Fruit fly (Drosophila melanogaster) whole organism, embryonic: ENCODE results near the gene PH4alphaEFB.

Experiments used
- Abd-B ChIP-seq: fragments of 200-800 bp; sonication (Bioruptor generic); optimal IDR thresholded peaks from 2 replicates; lab custom pipeline; 2018; ENCODE audit warnings: missing biosample characterization, mild to moderate bottlenecking, missing genetic modification characterization, moderate library complexity
- BEAF-32 ChIP-seq: fragments of 200-800 bp; sonication (Bioruptor generic); optimal IDR thresholded peaks from 3 replicates; lab custom pipeline; 2017; ENCODE audit warnings: missing biosample characterization, missing genetic modification characterization, mild to moderate bottlenecking, moderate library complexity, missing genetic modification reagents
- CG13296 ChIP-seq: fragments of 200-800 bp; sonication (Bioruptor generic); optimal IDR thresholded peaks from 3 replicates; lab custom pipeline; 2018; ENCODE audit warnings: missing biosample characterization, mild to moderate bottlenecking, missing genetic modification characterization
- CG14014 ChIP-seq: fragments of 200-800 bp; sonication (Bioruptor generic); IDR thresholded peaks from 2 replicates; pipeline ENCODE4 v1.3.6; 2022; ENCODE audit warnings: missing biosample characterization, missing genetic modification characterization
- CG14441 ChIP-seq: fragments of 200-800 bp; sonication (Bioruptor generic); IDR thresholded peaks from 2 replicates; pipeline ENCODE4 v1.3.6; 2022; ENCODE audit warnings: missing biosample characterization, missing genetic modification characterization
- CG16815 ChIP-seq: fragments of 200-800 bp; sonication (Bioruptor generic); optimal IDR thresholded peaks from 3 replicates; lab custom pipeline; 2017; ENCODE audit warnings: missing biosample characterization, mild to moderate bottlenecking, missing genetic modification characterization
- CG18262 ChIP-seq: fragments of 200-800 bp; optimal IDR thresholded peaks from 3 replicates; lab custom pipeline; 2019; ENCODE audit warnings: missing biosample characterization, mild to moderate bottlenecking, missing genetic modification characterization, moderate library complexity
- CG3995 ChIP-seq: fragments of 200-800 bp; sonication (Bioruptor generic); optimal IDR thresholded peaks from 3 replicates; lab custom pipeline; 2016; ENCODE audit warnings: missing biosample characterization, missing genetic modification characterization
- CG6765 ChIP-seq: fragments of 200-800 bp; sonication (Bioruptor generic); optimal IDR thresholded peaks from 3 replicates; lab custom pipeline; 2017; ENCODE audit warnings: missing biosample characterization, mild to moderate bottlenecking, missing genetic modification characterization
- CG7745 ChIP-seq: fragments of 200-800 bp; sonication (Bioruptor generic); optimal IDR thresholded peaks from 2 replicates; lab custom pipeline; 2018; ENCODE audit warnings: missing biosample characterization, mild to moderate bottlenecking, missing genetic modification characterization, moderate library complexity
- CG9215 ChIP-seq: fragments of 200-800 bp; sonication (Bioruptor generic); IDR thresholded peaks from 2 replicates; pipeline ENCODE4 v1.3.6; 2022; ENCODE audit warnings: missing biosample characterization, missing genetic modification characterization
- CG9817 ChIP-seq: fragments of 200-800 bp; sonication (Bioruptor generic); optimal IDR thresholded peaks from 2 replicates; lab custom pipeline; 2018; ENCODE audit warnings: missing biosample characterization, mild to moderate bottlenecking, missing genetic modification characterization, moderate library complexity
- Deaf1 ChIP-seq: fragments of 200-800 bp; optimal IDR thresholded peaks from 3 replicates; lab custom pipeline; 2019; ENCODE audit warnings: missing biosample characterization, mild to moderate bottlenecking, missing genetic modification characterization, moderate library complexity
- Ets65A ChIP-seq: fragments of 200-800 bp; sonication (Bioruptor generic); peaks from one replicate; lab custom pipeline; 2016; ENCODE audit warnings: missing biosample characterization, missing genetic modification characterization
- Gsc ChIP-seq: fragments of 200-800 bp; sonication (Bioruptor generic); IDR thresholded peaks from 2 replicates; pipeline ENCODE4 v1.3.6; 2022; ENCODE audit warnings: missing biosample characterization, missing genetic modification characterization
- HHEX ChIP-seq: fragments of 200-800 bp; sonication (Bioruptor generic); optimal IDR thresholded peaks from 3 replicates; lab custom pipeline; 2017; ENCODE audit warnings: missing biosample characterization, mild to moderate bottlenecking, missing genetic modification characterization, missing genetic modification reagents
- Hr3 ChIP-seq: fragments of 200-800 bp; sonication (Bioruptor generic); optimal IDR thresholded peaks from 3 replicates; lab custom pipeline; 2016; ENCODE audit warnings: missing biosample characterization, missing genetic modification characterization
- Hr39 ChIP-seq: fragments of >200 bp; optimal IDR thresholded peaks from 2 replicates; lab custom pipeline; 2017
- Hr78 ChIP-seq, 2 experiments: fragments of 200-800 bp in 1 of 2; fragments of >200 bp in 1 of 2; sonication (Bioruptor generic) in 1 of 2; optimal IDR thresholded peaks; 2 replicates each; lab custom pipeline; 2017 to 2019; ENCODE audit warnings: missing biosample characterization in 2 of 2, missing genetic modification characterization in 2 of 2, mild to moderate bottlenecking in 1 of 2, moderate library complexity in 1 of 2
- MBD-R2 ChIP-seq: fragments of 200-800 bp; sonication (Bioruptor generic); IDR thresholded peaks from 2 replicates; pipeline ENCODE4 v1.3.6; 2022; ENCODE audit warnings: missing biosample characterization, missing genetic modification characterization
- Poxn ChIP-seq: fragments of 200-800 bp; sonication (Bioruptor generic); IDR thresholded peaks from 2 replicates; pipeline ENCODE4 v1.3.6; 2022; ENCODE audit warnings: missing biosample characterization, missing genetic modification characterization
- amos ChIP-seq: fragments of 200-800 bp; sonication (Bioruptor generic); IDR thresholded peaks from 2 replicates; pipeline ENCODE4 v1.3.6; 2022; ENCODE audit warnings: missing biosample characterization, missing genetic modification characterization; ENCODE audit not compliant: partially characterized antibody
- cad ChIP-seq: fragments of >200 bp; optimal IDR thresholded peaks from 2 replicates; lab custom pipeline; 2017; ENCODE audit warnings: missing biosample characterization, missing genetic modification characterization
- crol ChIP-seq: fragments of 200-800 bp; sonication (Bioruptor generic); IDR thresholded peaks from 2 replicates; pipeline ENCODE4 v1.3.6; 2022; ENCODE audit warnings: missing biosample characterization, missing genetic modification characterization
- danr ChIP-seq: fragments of 200-800 bp; sonication (Bioruptor generic); IDR thresholded peaks from 2 replicates; pipeline ENCODE4 v1.3.6; 2022; ENCODE audit warnings: missing biosample characterization, missing genetic modification characterization
- dimm ChIP-seq: fragments of 200-800 bp; sonication (Bioruptor generic); IDR thresholded peaks from 2 replicates; pipeline ENCODE4 v1.3.6; 2022; ENCODE audit warnings: missing biosample characterization, missing genetic modification characterization
- gce ChIP-seq: fragments of 200-800 bp; sonication (Bioruptor generic); IDR thresholded peaks from 3 replicates; pipeline ENCODE4 v1.3.6; 2022; ENCODE audit warnings: missing biosample characterization, missing genetic modification characterization
- ken ChIP-seq: fragments of 200-800 bp; sonication (Bioruptor generic); IDR thresholded peaks from 3 replicates; pipeline ENCODE4 v1.3.6; 2022; ENCODE audit warnings: missing biosample characterization, missing genetic modification characterization
- lov ChIP-seq, 2 experiments: fragments of 200-800 bp in 1 of 2; fragments of >200 bp in 1 of 2; sonication (Bioruptor generic) in 1 of 2; IDR thresholded peaks in 1 of 2; optimal IDR thresholded peaks in 1 of 2; 2 replicates in 1 of 2; 3 replicates in 1 of 2; pipeline versions ENCODE4 v1.3.6 to Lab custom; 2017 to 2022; ENCODE audit warnings: missing biosample characterization in 1 of 2, missing genetic modification characterization in 1 of 2
- mld ChIP-seq: fragments of 200-800 bp; sonication (Bioruptor generic); IDR thresholded peaks from 3 replicates; pipeline ENCODE4 v1.3.6; 2022; ENCODE audit warnings: missing biosample characterization, missing genetic modification characterization; ENCODE audit not compliant: partially characterized antibody
- pnt ChIP-seq: fragments of 200-800 bp; sonication (Bioruptor generic); optimal IDR thresholded peaks from 3 replicates; lab custom pipeline; 2016; ENCODE audit warnings: missing biosample characterization, missing genetic modification characterization
- sd ChIP-seq: fragments of 200-800 bp; sonication (Bioruptor generic); optimal IDR thresholded peaks from 3 replicates; lab custom pipeline; 2018; ENCODE audit warnings: missing biosample characterization, mild to moderate bottlenecking, missing genetic modification characterization, moderate library complexity
- seq ChIP-seq: fragments of 200-800 bp; sonication (Bioruptor generic); IDR thresholded peaks from 2 replicates; pipeline ENCODE4 v1.3.6; 2022; ENCODE audit warnings: missing biosample characterization, missing genetic modification characterization

PH4alphaEFB gene

dm6 chr3R:30505561-30506037, 39.7 kb downstream of the PH4alphaEFB start, which contains the start of the genes PH4alphaSG1 and CG15539:
TSS of gene PH4alphaSG1 (minus strand) at chr3R:30505661.
TSS of gene CG15539 (plus strand) at chr3R:30505987.
- TF ChIP-seq mld (no peak), CG16815 (GFP tag; lab: Kevin White, UChicago) (no peak), crol (GFP tag; lab: Robert Waterston, UW) (no peak)

- TF ChIP-seq Hr3 (GFP tag; lab: Kevin White, UChicago): no peak
- no peak for TF ChIP-seq Deaf1 (tag; lab: Kevin White, UChicago)
- TF ChIP-seq danr (GFP tag; lab: Robert Waterston, UW): no peak
- TF ChIP-seq CG14014 (GFP tag; lab: Robert Waterston, UW): no peak
- TF ChIP-seq amos (GFP tag; lab: Robert Waterston, UW): no peak
- no peak for TF ChIP-seq CG18262 (tag; lab: Kevin White, UChicago)
- TF ChIP-seq lov (optimal IDR thresholded peaks at IDR 0.05; lab: Kevin White, UChicago): no peak
- TF ChIP-seq lov (GFP tag; IDR thresholded peaks at IDR 0.05; lab: Robert Waterston, UW): no peak
- no peak for TF ChIP-seq CG7745 (tag; lab: Kevin White, UChicago)
- no peak for TF ChIP-seq Poxn
- no peak for TF ChIP-seq CG6765 (GFP tag; lab: Kevin White, UChicago)
- TF ChIP-seq CG9215: no peak
- TF ChIP-seq BEAF-32: no peak
- no peak for TF ChIP-seq HHEX (GFP tag; lab: Kevin White, UChicago)
- no peak for TF ChIP-seq Abd-B (GFP tag; lab: Kevin White, UChicago)
- TF ChIP-seq, all 482 proteins: peak for 0
Observed at dm6 chr3R:30507723-30508122, 41.9 kb downstream of the PH4alphaEFB start, which contains the start of gene CG34041. TSS of gene CG34041 (plus strand) at chr3R:30508023.

- TF ChIP-seq sd (tag; lab: Kevin White, UChicago): no peak
- TF ChIP-seq pnt (GFP tag; lab: Kevin White, UChicago): no peak
- no peak for TF ChIP-seq cad (GFP tag; lab: Kevin White, UChicago)
- no peak for TF ChIP-seq gce (GFP tag; lab: Robert Waterston, UW)
- TF ChIP-seq CG13296: no peak
- TF ChIP-seq seq: no peak
- no peak for TF ChIP-seq CG6765 (GFP tag; lab: Kevin White, UChicago)
- no peak for TF ChIP-seq CG14441
- TF ChIP-seq CG3995: no peak
- TF ChIP-seq ken (GFP tag; lab: Robert Waterston, UW): no peak
Observed at dm6 chr3R:30512114-30512513, 46.3 kb downstream of the PH4alphaEFB start, which contains the start of gene PH4alphaNE2. TSS of gene PH4alphaNE2 (minus strand) at chr3R:30512214.

- TF ChIP-seq MBD-R2 (no peak), Hr78 (GFP tag; optimal IDR thresholded peaks at IDR 0.05; lab: Kevin White, UChicago) (peak in 1 of 2 experiments; percentile 44)
Observed at dm6 chr3R:30514255-30514827, 48.5 kb downstream of the PH4alphaEFB start, which contains the start of the genes CG31524 and CG9698. TSS of gene CG31524 (minus strand) at chr3R:30514355. TSS of gene CG9698 (plus strand) at chr3R:30514777.

dm6 chr3R:30518274-30518873, 52.5 kb downstream of the PH4alphaEFB start:
- TF ChIP-seq Gsc: 0 out of 2 replicates have a peak, but pooled peaks have one; percentile 9
- peak; percentile 21; the same call in 1 of the 2 replicates for TF ChIP-seq dimm (GFP tag; lab: Robert Waterston, UW)
- TF ChIP-seq CG9817 (tag; lab: Kevin White, UChicago): no peak
- peak; percentile 78 for TF ChIP-seq Hr39 (lab: Kevin White, UChicago)
- TF ChIP-seq Ets65A (GFP tag; lab: Kevin White, UChicago): peak; percentile 90
